Worm (Caenorhabditis elegans) whole organism, L2 larva: ENCODE data around the gene H12I19.115.

Experiments used
- R02D3.7 ChIP-seq: fragments of 150-350 bp; optimal IDR thresholded peaks from 2 replicates; lab custom pipeline; 2014; ENCODE audit warnings: missing biosample characterization, missing genetic modification characterization
- egl-27 ChIP-seq: sonication (generic microtip); optimal IDR thresholded peaks from 3 replicates; lab custom pipeline; 2017; ENCODE audit warnings: missing biosample characterization, missing genetic modification reagents, missing genetic modification characterization
- elt-3 ChIP-seq: sonication (generic microtip); optimal IDR thresholded peaks from 2 replicates; lab custom pipeline; 2017; ENCODE audit warnings: missing biosample characterization, missing genetic modification characterization
- lsy-2 ChIP-seq, 2 experiments: fragments of 150-350 bp in 1 of 2; sonication (generic microtip) in 1 of 2; optimal IDR thresholded peaks; 2 replicates each; lab custom pipeline; 2014 to 2017; ENCODE audit warnings: missing biosample characterization in 2 of 2, missing genetic modification characterization in 2 of 2
- nhr-11 ChIP-seq: fragments of 150-350 bp; optimal IDR thresholded peaks from 2 replicates; lab custom pipeline; 2014; ENCODE audit warnings: missing biosample characterization, missing genetic modification characterization
- nhr-23 ChIP-seq: fragments of 150-350 bp; optimal IDR thresholded peaks from 2 replicates; lab custom pipeline; 2014; ENCODE audit warnings: missing biosample characterization, missing genetic modification reagents, missing genetic modification characterization
- skn-1 ChIP-seq: sonication (generic microtip); optimal IDR thresholded peaks from 2 replicates; lab custom pipeline; 2017; ENCODE audit warnings: missing biosample characterization, missing genetic modification characterization
- snpc-4 ChIP-seq: fragments of 150-350 bp; optimal IDR thresholded peaks from 2 replicates; lab custom pipeline; 2014; ENCODE audit warnings: missing biosample characterization, missing genetic modification characterization
- ztf-1 ChIP-seq: fragments of 200-800 bp; sonication (Bioruptor generic); conservative IDR thresholded peaks from 2 replicates; pipeline ENCODE4 v1.3.6; 2022; ENCODE audit warnings: missing genetic modification characterization, missing compliant biosample characterization

ce11 chrIV:14099256-14099655 is 28.4 kb downstream of the H12I19.115 start, which contains the start of gene col-133:
- TF ChIP-seq nhr-23 (tag; lab: Kevin White, UChicago) (no peak), ztf-1 (GFP tag; lab: Robert Waterston, UW) (no peak), snpc-4 (tag; lab: Kevin White, UChicago) (no peak), skn-1 (no peak), egl-27 (tag; lab: Kevin White, UChicago) (no peak), R02D3.7 (no peak), lsy-2 (tag; optimal IDR thresholded peaks at IDR 0.05; lab: Kevin White, UChicago) (no peak), elt-3 (no peak), nhr-11 (no peak)
